Fruit fly (Drosophila melanogaster) whole organism, embryonic: ENCODE measurements around the gene tral.

Experiments
- Aef1 ChIP-seq: fragments of 200-800 bp; sonication (Bioruptor generic); IDR thresholded peaks from 3 replicates; pipeline ENCODE4 v1.3.6; 2022; ENCODE audit warnings: missing biosample characterization, missing genetic modification characterization
- BEAF-32 ChIP-seq: fragments of 200-800 bp; sonication (Bioruptor generic); optimal IDR thresholded peaks from 3 replicates; lab custom pipeline; 2017; ENCODE audit warnings: missing biosample characterization, missing genetic modification characterization, mild to moderate bottlenecking, moderate library complexity, missing genetic modification reagents
- CG11723 ChIP-seq: fragments of 200-800 bp; sonication (Bioruptor generic); optimal IDR thresholded peaks from 2 replicates; lab custom pipeline; 2017; ENCODE audit warnings: missing biosample characterization, mild to moderate bottlenecking, missing genetic modification characterization
- CG12391 ChIP-seq: fragments of 200-800 bp; sonication (Bioruptor generic); optimal IDR thresholded peaks from 3 replicates; lab custom pipeline; 2018; ENCODE audit warnings: missing biosample characterization, mild to moderate bottlenecking, missing genetic modification characterization, moderate library complexity
- CG17186 ChIP-seq: fragments of 200-800 bp; sonication (Bioruptor generic); optimal IDR thresholded peaks from 3 replicates; lab custom pipeline; 2017; ENCODE audit warnings: missing biosample characterization, missing genetic modification reagents, missing genetic modification characterization
- CG18619 ChIP-seq: fragments of 200-800 bp; sonication (Bioruptor generic); optimal IDR thresholded peaks from 3 replicates; lab custom pipeline; 2017; ENCODE audit warnings: missing biosample characterization, mild to moderate bottlenecking, missing genetic modification characterization
- CG18764 ChIP-seq: fragments of 200-800 bp; sonication (Bioruptor generic); optimal IDR thresholded peaks from 3 replicates; lab custom pipeline; 2016; ENCODE audit warnings: missing biosample characterization, missing genetic modification characterization
- CG2120 ChIP-seq: fragments of 200-800 bp; sonication (Bioruptor generic); optimal IDR thresholded peaks from 3 replicates; lab custom pipeline; 2016; ENCODE audit warnings: missing biosample characterization, missing genetic modification characterization
- CG3065 ChIP-seq: fragments of 200-800 bp; sonication (Bioruptor generic); optimal IDR thresholded peaks from 2 replicates; lab custom pipeline; 2016; ENCODE audit warnings: missing biosample characterization, missing genetic modification characterization
- CG42726 ChIP-seq: fragments of 200-800 bp; sonication (Bioruptor generic); IDR thresholded peaks from 2 replicates; pipeline ENCODE4 v1.3.6; 2022; ENCODE audit warnings: missing biosample characterization, missing genetic modification characterization; ENCODE audit not compliant: partially characterized antibody
- CG4424 ChIP-seq: fragments of 200-800 bp; sonication (Bioruptor generic); optimal IDR thresholded peaks from 3 replicates; lab custom pipeline; 2016; ENCODE audit warnings: missing biosample characterization, missing genetic modification characterization
- CG4820 ChIP-seq: fragments of 200-800 bp; sonication (Bioruptor generic); optimal IDR thresholded peaks from 3 replicates; lab custom pipeline; 2016; ENCODE audit warnings: missing biosample characterization, missing genetic modification characterization
- CG8388 ChIP-seq: fragments of 200-800 bp; sonication (Bioruptor generic); optimal IDR thresholded peaks from 2 replicates; lab custom pipeline; 2019; ENCODE audit warnings: missing biosample characterization, mild to moderate bottlenecking, missing genetic modification characterization, moderate library complexity
- CG9797 ChIP-seq: fragments of 200-800 bp; sonication (Bioruptor generic); optimal IDR thresholded peaks from 3 replicates; lab custom pipeline; 2018; ENCODE audit warnings: missing biosample characterization, mild to moderate bottlenecking, missing genetic modification characterization
- Doc2 ChIP-seq: fragments of 200-800 bp; sonication (Bioruptor generic); IDR thresholded peaks from 2 replicates; pipeline ENCODE4 v1.3.6; 2022; ENCODE audit warnings: missing biosample characterization, missing genetic modification characterization
- ERR ChIP-seq: fragments of 200-800 bp; sonication (Bioruptor generic); optimal IDR thresholded peaks from 2 replicates; lab custom pipeline; 2016; ENCODE audit warnings: missing biosample characterization, missing genetic modification characterization
- Fer3 ChIP-seq: fragments of 200-800 bp; sonication (Bioruptor generic); optimal IDR thresholded peaks from 2 replicates; lab custom pipeline; 2018; ENCODE audit warnings: missing biosample characterization, mild to moderate bottlenecking, missing genetic modification characterization, moderate library complexity
- HHEX ChIP-seq: fragments of 200-800 bp; sonication (Bioruptor generic); optimal IDR thresholded peaks from 3 replicates; lab custom pipeline; 2017; ENCODE audit warnings: missing biosample characterization, mild to moderate bottlenecking, missing genetic modification characterization, missing genetic modification reagents
- HmgD ChIP-seq: fragments of 200-800 bp; sonication (Bioruptor generic); optimal IDR thresholded peaks from 3 replicates; lab custom pipeline; 2016; ENCODE audit warnings: missing biosample characterization, missing genetic modification characterization
- HmgZ ChIP-seq: fragments of 200-800 bp; sonication (Bioruptor generic); optimal IDR thresholded peaks from 2 replicates; lab custom pipeline; 2018; ENCODE audit warnings: missing biosample characterization, mild to moderate bottlenecking, missing genetic modification characterization
- Hr51 ChIP-seq, 2 experiments: fragments of 200-800 bp; sonication (Bioruptor generic); optimal IDR thresholded peaks; 2 replicates in 1 of 2; 3 replicates in 1 of 2; lab custom pipeline; 2016 to 2018; ENCODE audit warnings: missing biosample characterization in 2 of 2, missing genetic modification characterization in 2 of 2, mild to moderate bottlenecking in 1 of 2, moderate library complexity in 1 of 2
- MBD-R2 ChIP-seq: fragments of 200-800 bp; sonication (Bioruptor generic); IDR thresholded peaks from 2 replicates; pipeline ENCODE4 v1.3.6; 2022; ENCODE audit warnings: missing biosample characterization, missing genetic modification characterization
- MTF-1 ChIP-seq: fragments of 200-800 bp; sonication (Bioruptor generic); optimal IDR thresholded peaks from 2 replicates; lab custom pipeline; 2018; ENCODE audit warnings: missing biosample characterization, mild to moderate bottlenecking, missing genetic modification characterization, borderline replicate concordance
- Mad ChIP-seq: fragments of 200-800 bp; sonication (Bioruptor generic); optimal IDR thresholded peaks from 2 replicates; lab custom pipeline; 2016; ENCODE audit warnings: missing biosample characterization, missing genetic modification characterization
- Nf-YB ChIP-seq: fragments of 200-800 bp; sonication (Bioruptor generic); optimal IDR thresholded peaks from 3 replicates; lab custom pipeline; 2019; ENCODE audit warnings: missing biosample characterization, mild to moderate bottlenecking, missing genetic modification characterization, moderate library complexity
- Opbp ChIP-seq: fragments of 200-800 bp; sonication (Bioruptor generic); IDR thresholded peaks from 3 replicates; pipeline ENCODE4 v1.3.6; 2022; ENCODE audit warnings: missing biosample characterization, missing genetic modification characterization; ENCODE audit not compliant: partially characterized antibody
- Optix ChIP-seq: fragments of 200-800 bp; sonication (Bioruptor generic); IDR thresholded peaks from 3 replicates; pipeline ENCODE4 v1.3.6; 2022; ENCODE audit warnings: missing biosample characterization, missing genetic modification characterization
- Ravus ChIP-seq: fragments of 200-800 bp; sonication (Bioruptor generic); IDR thresholded peaks from 2 replicates; pipeline ENCODE4 v1.3.6; 2022; ENCODE audit warnings: missing biosample characterization, missing genetic modification characterization
- bowl ChIP-seq: fragments of 200-800 bp; sonication (Bioruptor generic); IDR thresholded peaks from 2 replicates; pipeline ENCODE4 v1.3.6; 2022; ENCODE audit warnings: missing biosample characterization, missing genetic modification characterization
- cas ChIP-seq: fragments of 200-800 bp; sonication (Bioruptor generic); IDR thresholded peaks from 2 replicates; pipeline ENCODE4 v1.3.6; 2022; ENCODE audit warnings: missing biosample characterization, missing genetic modification characterization
- emc ChIP-seq: fragments of 200-800 bp; sonication (Bioruptor generic); optimal IDR thresholded peaks from 2 replicates; lab custom pipeline; 2016; ENCODE audit warnings: missing biosample characterization, missing genetic modification characterization
- en ChIP-seq: fragments of 200-800 bp; sonication (Bioruptor generic); optimal IDR thresholded peaks from 2 replicates; lab custom pipeline; 2016; ENCODE audit warnings: missing biosample characterization, missing genetic modification characterization
- eyg ChIP-seq: fragments of 200-800 bp; sonication (Bioruptor generic); optimal IDR thresholded peaks from 3 replicates; lab custom pipeline; 2016; ENCODE audit warnings: missing biosample characterization, missing genetic modification characterization
- fd3F ChIP-seq: fragments of 200-800 bp; sonication (Bioruptor generic); optimal IDR thresholded peaks from 2 replicates; lab custom pipeline; 2018; ENCODE audit warnings: missing biosample characterization, mild to moderate bottlenecking, missing genetic modification characterization, moderate library complexity
- fd96Cb ChIP-seq: fragments of 200-800 bp; sonication (Bioruptor generic); optimal IDR thresholded peaks from 2 replicates; lab custom pipeline; 2018; ENCODE audit warnings: missing biosample characterization, mild to moderate bottlenecking, missing genetic modification characterization, moderate library complexity
- gce ChIP-seq: fragments of 200-800 bp; sonication (Bioruptor generic); IDR thresholded peaks from 3 replicates; pipeline ENCODE4 v1.3.6; 2022; ENCODE audit warnings: missing biosample characterization, missing genetic modification characterization
- ham ChIP-seq: fragments of 200-800 bp; sonication (Bioruptor generic); IDR thresholded peaks from 2 replicates; pipeline ENCODE4 v1.3.6; 2022; ENCODE audit warnings: missing biosample characterization, missing genetic modification characterization
- hb ChIP-seq: fragments of 200-800 bp; sonication (Bioruptor generic); IDR thresholded peaks from 3 replicates; pipeline ENCODE4 v1.3.6; 2022; ENCODE audit warnings: missing biosample characterization, missing genetic modification characterization; ENCODE audit not compliant: partially characterized antibody
- hth ChIP-seq: fragments of >200 bp; optimal IDR thresholded peaks from 2 replicates; lab custom pipeline; 2017; ENCODE audit warnings: inconsistent platforms
- jing ChIP-seq: fragments of 200-800 bp; sonication (Bioruptor generic); optimal IDR thresholded peaks from 2 replicates; lab custom pipeline; 2018; ENCODE audit warnings: missing biosample characterization, mild to moderate bottlenecking, missing genetic modification characterization
- jumu ChIP-seq: fragments of 200-800 bp; sonication (Bioruptor generic); optimal IDR thresholded peaks from 3 replicates; lab custom pipeline; 2016; ENCODE audit warnings: missing biosample characterization, missing genetic modification characterization
- ken ChIP-seq: fragments of 200-800 bp; sonication (Bioruptor generic); IDR thresholded peaks from 3 replicates; pipeline ENCODE4 v1.3.6; 2022; ENCODE audit warnings: missing biosample characterization, missing genetic modification characterization
- lilli ChIP-seq: fragments of 200-800 bp; sonication (Bioruptor generic); optimal IDR thresholded peaks from 3 replicates; lab custom pipeline; 2016; ENCODE audit warnings: missing biosample characterization, missing genetic modification characterization
- mam ChIP-seq: fragments of 200-800 bp; sonication (Bioruptor generic); optimal IDR thresholded peaks from 3 replicates; lab custom pipeline; 2016; ENCODE audit warnings: missing biosample characterization, missing genetic modification characterization
- nau ChIP-seq: fragments of 200-800 bp; sonication (Bioruptor generic); optimal IDR thresholded peaks from 3 replicates; lab custom pipeline; 2017; ENCODE audit warnings: missing biosample characterization, mild to moderate bottlenecking, missing genetic modification characterization, missing genetic modification reagents
- otp ChIP-seq: fragments of 200-800 bp; sonication (Bioruptor generic); IDR thresholded peaks from 3 replicates; pipeline ENCODE4, ENCODE4 v1.3.6; 2022; ENCODE audit warnings: missing biosample characterization, missing genetic modification characterization
- sna ChIP-seq: fragments of 200-800 bp; sonication (Bioruptor generic); IDR thresholded peaks from 2 replicates; pipeline ENCODE4 v1.3.6; 2022; ENCODE audit warnings: missing biosample characterization, missing genetic modification characterization; ENCODE audit not compliant: partially characterized antibody
- tap ChIP-seq: fragments of 200-800 bp; optimal IDR thresholded peaks from 3 replicates; lab custom pipeline; 2019; ENCODE audit warnings: missing biosample characterization, mild to moderate bottlenecking, missing genetic modification characterization, moderate library complexity
- unc-4 ChIP-seq: fragments of 200-800 bp; sonication (Bioruptor generic); IDR thresholded peaks from 2 replicates; pipeline ENCODE4 v1.3.6; 2022; ENCODE audit warnings: missing biosample characterization, missing genetic modification characterization; ENCODE audit not compliant: partially characterized antibody
- wdn ChIP-seq: fragments of 200-800 bp; sonication (Bioruptor generic); IDR thresholded peaks from 2 replicates; pipeline ENCODE4 v1.3.6; 2022; ENCODE audit warnings: missing biosample characterization, missing genetic modification characterization

tral gene

dm6 chr3L:12526433-12527113 lies 11.7 kb downstream of the tral start, which contains the start of gene eIF2beta (continued):
- TF ChIP-seq nau (GFP tag; lab: Kevin White, UChicago): peak; percentile 38
- TF ChIP-seq CG2120 (GFP tag; lab: Kevin White, UChicago): peak; percentile 3
- peak; percentile 91 for TF ChIP-seq CG9797 (GFP tag; lab: Kevin White, UChicago)
- no peak for TF ChIP-seq otp (GFP tag; lab: Robert Waterston, UW)
- TF ChIP-seq Ravus: no peak
- peak; percentile 79 for TF ChIP-seq MTF-1 (GFP tag; lab: Kevin White, UChicago)
- peak; percentile 36 for TF ChIP-seq Fer3
- TF ChIP-seq ken (GFP tag; lab: Robert Waterston, UW): no peak
- peak; percentile 32 for TF ChIP-seq CG17186 (GFP tag; lab: Kevin White, UChicago)
- TF ChIP-seq eyg (GFP tag; lab: Kevin White, UChicago): no peak
- no peak for TF ChIP-seq fd3F (GFP tag; lab: Kevin White, UChicago)
- no peak for TF ChIP-seq Doc2 (GFP tag; lab: Robert Waterston, UW)
- no peak for TF ChIP-seq HmgD (GFP tag; lab: Kevin White, UChicago)
- TF ChIP-seq Hr51 (GFP tag; optimal IDR thresholded peaks at IDR 0.05; lab: Kevin White, UChicago): peak in 1 of 2 experiments; percentile 38
- TF ChIP-seq unc-4: no peak
- peak; percentile 65 for TF ChIP-seq CG4424
- 0 out of 2 replicates have a peak, but pooled peaks have one; percentile 8 for TF ChIP-seq bowl
- no peak for TF ChIP-seq CG3065
- no peak for TF ChIP-seq en (GFP tag; lab: Kevin White, UChicago)
- TF ChIP-seq CG42726 (GFP tag; lab: Robert Waterston, UW): no peak
- no peak for TF ChIP-seq fd96Cb (tag; lab: Kevin White, UChicago)
- no peak for TF ChIP-seq jing (GFP tag; lab: Kevin White, UChicago)
- 0 out of 3 replicates have a peak, but pooled peaks have one; percentile 39 for TF ChIP-seq gce (GFP tag; lab: Robert Waterston, UW)
- no peak for TF ChIP-seq Optix (GFP tag; lab: Robert Waterston, UW)
- peak; percentile 37; the same call in 1 of the 2 replicates for TF ChIP-seq MBD-R2 (GFP tag; lab: Robert Waterston, UW)
- TF ChIP-seq HHEX (GFP tag; lab: Kevin White, UChicago): no peak
- no peak for TF ChIP-seq hb (GFP tag; lab: Robert Waterston, UW)
- no peak for TF ChIP-seq emc (GFP tag; lab: Kevin White, UChicago)
- no peak for TF ChIP-seq Opbp (GFP tag; lab: Robert Waterston, UW)
- TF ChIP-seq HmgZ: no peak
- peak; percentile 22 for TF ChIP-seq CG11723 (GFP tag; lab: Kevin White, UChicago)
- no peak for TF ChIP-seq cas
- no peak for TF ChIP-seq Nf-YB (GFP tag; lab: Kevin White, UChicago)
- peak; percentile 19 for TF ChIP-seq CG4820
- TF ChIP-seq BEAF-32: peak; percentile 40
- TF ChIP-seq mam (GFP tag; lab: Kevin White, UChicago): no peak
- no peak for TF ChIP-seq jumu (GFP tag; lab: Kevin White, UChicago)
- TF ChIP-seq Mad (GFP tag; lab: Kevin White, UChicago): no peak
- no peak for TF ChIP-seq CG8388 (GFP tag; lab: Kevin White, UChicago)
- peak; percentile 14 for TF ChIP-seq lilli (GFP tag; lab: Kevin White, UChicago)
- no peak for TF ChIP-seq ham (GFP tag; lab: Robert Waterston, UW)
- no peak for TF ChIP-seq wdn (GFP tag; lab: Robert Waterston, UW)
- peak; percentile 27 for TF ChIP-seq tap (tag; lab: Kevin White, UChicago)
- TF ChIP-seq Aef1 (GFP tag; lab: Robert Waterston, UW): no peak
- TF ChIP-seq sna (GFP tag; lab: Robert Waterston, UW): no peak
- no peak for TF ChIP-seq hth
- TF ChIP-seq CG18619: no peak
- TF ChIP-seq ERR: no peak
- peak; percentile 44 for TF ChIP-seq CG12391
- TF ChIP-seq CG18764 (GFP tag; lab: Kevin White, UChicago): peak; percentile 15
